Worm (Caenorhabditis elegans): Measurements from ENCODE around the gene gst-19.

ce11 chrII:13664416-13664815, 37.5 kb upstream of the gst-19 start:
- TF ChIP-seq F13H6.1 (tag; optimal IDR thresholded peaks at IDR 0.05) (no peak), ama-1 (optimal IDR thresholded peaks at IDR 0.05) (no peak), snpc-4 (tag; optimal IDR thresholded peaks at IDR 0.05) (no peak), elt-3 (tag; optimal IDR thresholded peaks at IDR 0.05) (no peak), mdl-1 (tag; optimal IDR thresholded peaks at IDR 0.05) (no peak), nhr-237 (tag; optimal IDR thresholded peaks at IDR 0.05) (no peak), skn-1 (tag; optimal IDR thresholded peaks at IDR 0.05) (no peak), lin-13 (GFP tag; optimal IDR thresholded peaks at IDR 0.05) (no peak)
